Worm (Caenorhabditis elegans) whole organism, early embryonic: Measurements from ENCODE around the gene elo-9.
A peak's percentile ranks its signal among the peaks of the same experiment; 100 is the strongest.

ENCODE experiments used
- B0310.2 ChIP-seq: sonication (generic microtip); optimal IDR thresholded peaks from 2 replicates; lab custom pipeline; 2016; ENCODE audit warnings: mild to moderate bottlenecking, missing genetic modification characterization, missing compliant biosample characterization
- F13C5.2 ChIP-seq: sonication (generic microtip); optimal IDR thresholded peaks from 2 replicates; lab custom pipeline; 2017; ENCODE audit warnings: mild to moderate bottlenecking, missing genetic modification characterization, inconsistent platforms, missing compliant biosample characterization
- aly-1 ChIP-seq: sonication (generic microtip); optimal IDR thresholded peaks from 2 replicates; lab custom pipeline; 2016; ENCODE audit warnings: missing genetic modification characterization, missing compliant biosample characterization
- ama-1 ChIP-seq: fragments of 150-350 bp; optimal IDR thresholded peaks from 2 replicates; lab custom pipeline; 2014
- ceh-13 ChIP-seq: fragments of 200-800 bp; sonication (Bioruptor generic); optimal IDR thresholded peaks from 2 replicates; lab custom pipeline; 2018; ENCODE audit warnings: mild to moderate bottlenecking, missing genetic modification characterization, missing compliant biosample characterization
- ceh-36 ChIP-seq: sonication (generic microtip); optimal IDR thresholded peaks from 2 replicates; lab custom pipeline; 2016; ENCODE audit warnings: missing genetic modification characterization, inconsistent platforms, missing compliant biosample characterization
- ets-7 ChIP-seq: sonication (generic microtip); optimal IDR thresholded peaks from 2 replicates; lab custom pipeline; 2016; ENCODE audit warnings: missing genotype, missing genetic modification characterization, missing compliant biosample characterization
- flt-1 ChIP-seq: fragments of 200-800 bp; sonication (Bioruptor generic); IDR thresholded peaks from 2 replicates; pipeline ENCODE4 v1.3.6; 2022; ENCODE audit warnings: missing genetic modification characterization, missing compliant biosample characterization
- hmbx-1 ChIP-seq: sonication (generic microtip); optimal IDR thresholded peaks from 2 replicates; lab custom pipeline; 2016; ENCODE audit warnings: mild to moderate bottlenecking, missing genetic modification characterization, missing compliant biosample characterization
- hmg-4 ChIP-seq: fragments of 200-800 bp; sonication (Bioruptor generic); optimal IDR thresholded peaks from 2 replicates; lab custom pipeline; 2018; ENCODE audit warnings: mild to moderate bottlenecking, missing genetic modification characterization, missing compliant biosample characterization
- hnd-1 ChIP-seq: sonication (generic microtip); optimal IDR thresholded peaks from 2 replicates; lab custom pipeline; 2016; ENCODE audit warnings: missing genetic modification characterization, missing compliant biosample characterization
- pes-1 ChIP-seq: fragments of 200-800 bp; sonication (Bioruptor generic); IDR thresholded peaks from 2 replicates; pipeline ENCODE4 v1.3.6; 2022; ENCODE audit warnings: missing genetic modification reagents, missing genetic modification characterization, missing compliant biosample characterization
- scrt-1 ChIP-seq: fragments of 200-800 bp; sonication (Bioruptor generic); IDR thresholded peaks from 2 replicates; pipeline ENCODE4 v1.3.6; 2022; ENCODE audit warnings: missing genetic modification characterization, missing compliant biosample characterization
- sea-1 ChIP-seq: fragments of 200-800 bp; sonication (Bioruptor generic); conservative IDR thresholded peaks from 2 replicates; pipeline ENCODE4 v1.3.6; 2022; ENCODE audit warnings: missing genetic modification characterization, missing compliant biosample characterization
- tbx-11 ChIP-seq: fragments of 200-800 bp; sonication (Bioruptor generic); IDR thresholded peaks from 2 replicates; pipeline ENCODE4 v1.3.6; 2022; ENCODE audit warnings: missing genetic modification characterization, missing compliant biosample characterization
- tbx-37 ChIP-seq: fragments of 200-800 bp; sonication (Bioruptor generic); conservative IDR thresholded peaks from 2 replicates; pipeline ENCODE4 v1.3.6; 2022; ENCODE audit warnings: missing genetic modification reagents, missing genetic modification characterization, missing compliant biosample characterization
- tra-4 ChIP-seq: sonication (generic microtip); optimal IDR thresholded peaks from 2 replicates; lab custom pipeline; 2017; ENCODE audit warnings: missing genetic modification characterization, missing compliant biosample characterization

The elo-9 gene

DNA sequence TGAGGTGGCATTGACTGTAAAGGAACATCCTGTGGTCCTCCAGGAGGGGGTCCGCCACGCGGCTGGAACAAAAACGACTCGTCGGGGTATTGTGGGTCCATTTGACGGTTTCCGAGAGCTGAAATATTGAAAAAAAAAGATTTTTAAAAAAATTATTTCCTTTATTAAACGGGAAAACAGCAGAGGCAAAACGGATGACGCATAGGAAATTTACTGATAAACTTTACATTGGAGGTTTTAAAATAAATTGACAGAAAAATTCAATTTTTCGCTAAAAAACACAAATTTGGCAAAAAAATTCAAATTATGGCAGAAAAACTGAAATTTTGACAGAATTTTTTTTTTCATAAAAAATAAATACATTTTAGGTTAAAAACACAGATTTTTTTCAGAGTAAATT is 20.0 kb upstream of the elo-9 start, which contains the start of gene Y53F4B.5:
TSS of gene Y53F4B.5 (minus strand) at position 101 of the 400 bp plus-strand sequence.
- TF ChIP-seq B0310.2: no peak
- TF ChIP-seq hmbx-1 (tag; lab: Kevin White, UChicago): no peak
- no peak for TF ChIP-seq scrt-1 (GFP tag; lab: Robert Waterston, UW)

DNA sequence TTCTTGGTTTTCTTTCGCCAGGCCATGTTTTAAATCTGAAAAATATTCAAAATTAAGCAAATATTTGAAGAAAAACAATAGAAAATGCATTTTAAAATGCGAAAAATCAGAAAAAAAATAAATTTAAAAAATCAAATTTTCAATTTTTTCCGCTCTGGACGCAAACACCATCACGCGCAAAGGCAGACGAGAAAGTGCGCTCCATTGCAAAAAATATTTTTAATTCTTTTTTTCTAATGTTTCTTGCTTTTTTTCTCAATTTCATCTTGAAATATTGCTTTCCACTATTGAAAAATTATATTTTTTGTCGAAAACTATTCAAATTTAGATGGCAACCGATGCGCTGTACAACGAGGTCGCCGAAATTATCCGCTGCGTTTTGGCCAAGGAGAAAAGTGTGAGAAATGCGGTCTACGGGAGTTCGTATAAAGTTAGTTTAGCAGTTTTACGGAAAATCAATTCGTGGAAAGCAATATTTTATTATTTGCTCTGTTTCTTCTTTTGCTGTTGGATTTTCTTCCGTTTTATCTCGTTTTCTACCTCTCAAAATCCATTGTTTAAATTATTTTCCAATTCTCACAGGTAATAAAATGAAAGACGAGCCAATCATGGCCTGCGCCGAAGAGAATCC is 5.5 kb upstream of the elo-9 start, which contains the start of the genes pole-4, nsun-5 and metl-2:
TSS of gene pole-4 (minus strand) at position 35 of the 631 bp plus-strand sequence.
TSS of gene nsun-5 (plus strand) at position 298 of the 631 bp plus-strand sequence.
TSS of gene metl-2 (plus strand) at position 581 of the 631 bp plus-strand sequence.
- peak; percentile 5 for TF ChIP-seq F13C5.2 (tag; lab: Kevin White, UChicago)
- TF ChIP-seq pes-1 (GFP tag; lab: Robert Waterston, UW): no peak

DNA sequence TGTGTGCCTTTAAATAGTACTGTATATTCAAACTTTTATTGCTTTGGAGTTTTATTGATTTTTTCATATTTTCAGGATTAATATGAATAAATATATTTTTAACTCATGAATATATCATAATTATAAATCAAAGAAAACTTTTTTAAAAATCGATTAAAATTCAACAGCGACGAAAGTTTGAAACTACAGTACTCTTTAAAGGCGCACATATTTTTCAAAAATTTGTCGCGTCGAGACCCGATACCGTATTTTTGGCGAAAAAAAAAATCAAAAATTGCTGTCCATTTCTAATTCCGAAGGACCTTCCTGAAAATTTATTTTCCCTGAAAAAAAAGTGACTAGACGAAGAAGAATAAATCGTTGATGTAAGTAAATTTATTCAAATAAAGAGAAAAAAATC is 4.4 kb upstream of the elo-9 start:
- TF ChIP-seq flt-1 (GFP tag; lab: Robert Waterston, UW) (no peak), tbx-37 (GFP tag; lab: Robert Waterston, UW) (no peak), tra-4 (no peak), B0310.2 (no peak), hmg-4 (GFP tag; lab: Kevin White, UChicago) (no peak), ceh-36 (tag; lab: Kevin White, UChicago) (no peak), scrt-1 (GFP tag; lab: Robert Waterston, UW) (no peak), hnd-1 (tag; lab: Kevin White, UChicago) (no peak), F13C5.2 (tag; lab: Kevin White, UChicago) (no peak)

DNA sequence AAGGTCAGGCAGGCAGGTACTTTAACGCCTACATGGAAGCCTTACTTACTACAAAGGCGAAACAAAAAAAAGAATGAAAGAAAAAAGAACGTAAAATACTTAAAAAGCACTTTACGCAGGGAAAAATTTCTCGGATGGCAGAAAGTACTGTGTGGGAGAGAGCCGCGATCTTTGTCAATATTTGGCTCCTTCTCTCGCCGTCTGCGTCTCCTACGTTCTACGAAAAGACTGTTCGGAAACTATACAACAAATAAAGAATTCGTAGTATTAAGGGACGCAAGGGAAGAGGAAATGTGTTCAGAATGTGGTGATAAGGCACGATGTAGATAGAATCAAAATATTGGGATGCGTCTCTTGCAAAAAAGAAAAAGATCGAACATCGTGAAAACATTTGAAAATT is 3.2 kb upstream of the elo-9 start:
- no peak for TF ChIP-seq ama-1 (lab: Kevin White, UChicago)
- TF ChIP-seq hmbx-1 (tag; lab: Kevin White, UChicago): no peak
- no peak for TF ChIP-seq pes-1 (GFP tag; lab: Robert Waterston, UW)
- TF ChIP-seq scrt-1 (GFP tag; lab: Robert Waterston, UW): no peak
- no peak for TF ChIP-seq tbx-11 (GFP tag; lab: Robert Waterston, UW)
- TF ChIP-seq B0310.2: no peak
- no peak for TF ChIP-seq aly-1 (tag; lab: Kevin White, UChicago)
- no peak for TF ChIP-seq F13C5.2 (tag; lab: Kevin White, UChicago)
- no peak for TF ChIP-seq hnd-1 (tag; lab: Kevin White, UChicago)
- TF ChIP-seq sea-1 (GFP tag; lab: Robert Waterston, UW): no peak
- no peak for TF ChIP-seq tra-4

DNA sequence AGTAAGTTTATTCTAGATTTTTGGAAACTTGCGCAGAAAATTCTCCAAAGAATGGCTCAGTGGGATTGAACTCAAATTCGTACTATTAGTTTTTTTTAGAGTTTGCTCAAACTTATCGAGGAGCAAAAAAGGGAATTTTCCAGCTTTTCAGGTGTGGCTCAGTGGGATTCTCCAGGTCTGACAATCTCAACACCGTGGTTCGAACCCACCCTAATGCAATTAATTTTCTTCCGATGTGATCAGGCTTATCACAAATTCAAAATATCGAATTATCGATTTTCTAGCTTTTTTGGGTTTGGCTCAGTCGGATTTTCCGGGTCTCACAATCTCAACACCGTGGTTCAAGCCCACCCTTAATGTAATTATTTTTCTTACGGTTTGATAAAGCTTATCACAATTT is 2.5 kb upstream of the elo-9 start:
- TF ChIP-seq tra-4 (no peak), B0310.2 (no peak), aly-1 (tag; lab: Kevin White, UChicago) (no peak), ets-7 (no peak), hnd-1 (tag; lab: Kevin White, UChicago) (no peak), sea-1 (GFP tag; lab: Robert Waterston, UW) (no peak), ceh-13 (GFP tag; lab: Kevin White, UChicago) (no peak), hmbx-1 (tag; lab: Kevin White, UChicago) (no peak), scrt-1 (GFP tag; lab: Robert Waterston, UW) (no peak), tbx-11 (GFP tag; lab: Robert Waterston, UW) (no peak), hmg-4 (GFP tag; lab: Kevin White, UChicago) (no peak), ceh-36 (tag; lab: Kevin White, UChicago) (no peak), F13C5.2 (tag; lab: Kevin White, UChicago) (no peak), tbx-37 (GFP tag; lab: Robert Waterston, UW) (no peak), pes-1 (GFP tag; lab: Robert Waterston, UW) (no peak), ama-1 (lab: Kevin White, UChicago) (no peak), flt-1 (GFP tag; lab: Robert Waterston, UW) (no peak)

DNA sequence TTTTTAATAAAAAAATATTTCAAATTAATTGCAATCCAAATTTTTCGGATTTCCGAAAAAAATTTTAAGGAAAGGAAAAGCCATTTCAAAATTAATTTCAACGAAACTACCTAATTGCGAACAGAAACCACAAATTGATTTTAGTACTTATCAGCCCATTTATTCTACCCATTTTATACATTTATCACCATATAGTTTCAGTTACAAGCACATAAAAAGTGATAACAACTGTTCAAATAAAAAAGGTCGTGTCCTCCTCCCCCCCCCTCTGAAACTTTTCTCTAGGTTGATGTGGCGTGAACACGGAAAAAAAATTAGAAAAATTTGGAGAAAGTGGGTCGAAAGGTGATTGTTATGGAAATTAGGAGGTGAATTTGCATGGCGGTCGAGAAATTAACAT is 969 bp upstream of the elo-9 start:
- TF ChIP-seq tbx-11 (GFP tag; lab: Robert Waterston, UW) (no peak), ceh-13 (GFP tag; lab: Kevin White, UChicago) (no peak), hmg-4 (GFP tag; lab: Kevin White, UChicago) (no peak)

DNA sequence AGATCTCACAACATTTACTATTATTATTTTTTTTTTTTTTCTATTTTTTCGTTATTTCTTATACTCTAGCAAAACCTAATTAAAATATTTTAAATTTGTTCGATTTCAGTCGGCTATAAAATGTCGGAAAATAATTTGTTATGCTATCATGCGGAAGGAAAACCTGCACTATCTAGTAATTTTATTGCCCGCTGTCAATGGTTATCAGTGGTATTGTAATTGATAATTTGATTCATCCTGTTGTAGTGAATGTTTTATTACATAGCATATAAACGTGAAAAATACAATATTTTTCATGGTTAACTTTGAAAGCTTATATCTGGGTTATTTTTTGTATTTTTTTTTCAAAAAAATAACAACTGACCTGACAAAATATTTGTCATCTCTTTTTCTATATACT is 4.6 kb downstream of the elo-9 start:
- TF ChIP-seq ceh-36 (tag; lab: Kevin White, UChicago) (no peak), tra-4 (no peak), ama-1 (lab: Kevin White, UChicago) (no peak), hnd-1 (tag; lab: Kevin White, UChicago) (no peak), hmbx-1 (tag; lab: Kevin White, UChicago) (no peak), tbx-37 (GFP tag; lab: Robert Waterston, UW) (no peak), F13C5.2 (tag; lab: Kevin White, UChicago) (no peak), scrt-1 (GFP tag; lab: Robert Waterston, UW) (no peak)

DNA sequence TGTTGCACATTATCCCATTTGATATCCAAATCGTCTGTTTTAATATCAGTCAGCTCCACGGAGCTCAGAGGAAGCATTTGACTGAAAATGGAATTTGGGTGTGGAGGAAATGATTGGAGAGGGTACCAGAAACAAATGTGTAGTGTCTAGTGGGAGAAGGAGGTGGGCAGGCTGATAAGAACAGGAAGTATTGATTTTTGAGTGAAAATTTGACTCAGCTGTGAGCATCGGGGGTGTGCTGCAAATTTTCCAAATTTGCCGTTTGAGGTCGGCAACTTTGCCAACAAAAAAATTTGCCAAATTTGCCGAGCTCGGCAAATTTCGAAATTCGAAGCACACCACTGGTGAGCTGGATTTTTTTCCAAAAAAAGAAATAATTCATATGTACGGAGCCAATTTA is 5.8 kb downstream of the elo-9 start, which contains the start of gene Y53F4B.1:
TSS of gene Y53F4B.1 (minus strand) at position 101 of the 400 bp plus-strand sequence.
- TF ChIP-seq scrt-1 (GFP tag; lab: Robert Waterston, UW): no peak
- no peak for TF ChIP-seq ets-7
- no peak for TF ChIP-seq pes-1 (GFP tag; lab: Robert Waterston, UW)
- no peak for TF ChIP-seq tra-4
- TF ChIP-seq ceh-13 (GFP tag; lab: Kevin White, UChicago): no peak
- no peak for TF ChIP-seq hmg-4 (GFP tag; lab: Kevin White, UChicago)
- no peak for TF ChIP-seq hmbx-1 (tag; lab: Kevin White, UChicago)
- no peak for TF ChIP-seq tbx-11 (GFP tag; lab: Robert Waterston, UW)
